Worm (Caenorhabditis elegans) whole organism, late embryonic: ENCODE data around the gene Y43F8B.18.

Experiments
- C38D4.7 ChIP-seq: fragments of 200-800 bp; sonication (Bioruptor generic); optimal IDR thresholded peaks from 2 replicates; lab custom pipeline; 2018; ENCODE audit warnings: mild to moderate bottlenecking, missing genetic modification characterization, moderate library complexity, missing compliant biosample characterization
- F13H6.1 ChIP-seq: sonication (generic microtip); optimal IDR thresholded peaks from 2 replicates; lab custom pipeline; 2016; ENCODE audit warnings: missing genetic modification characterization, missing compliant biosample characterization
- K02D7.2 ChIP-seq: sonication (generic microtip); optimal IDR thresholded peaks from 2 replicates; lab custom pipeline; 2017; ENCODE audit warnings: mild to moderate bottlenecking, missing genetic modification characterization, missing compliant biosample characterization
- K09A11.1 ChIP-seq: sonication (generic microtip); optimal IDR thresholded peaks from 2 replicates; lab custom pipeline; 2017; ENCODE audit warnings: antibody characterized with exemption, mild to moderate bottlenecking, missing genetic modification characterization, missing compliant biosample characterization; ENCODE audit not compliant: insufficient read depth
- ahr-1 ChIP-seq: sonication (generic microtip); optimal IDR thresholded peaks from 2 replicates; lab custom pipeline; 2016; ENCODE audit warnings: missing genetic modification characterization, missing compliant biosample characterization
- ama-1 ChIP-seq: fragments of 150-350 bp; optimal IDR thresholded peaks from 2 replicates; lab custom pipeline; 2014
- ceh-14 ChIP-seq: sonication (generic microtip); optimal IDR thresholded peaks from 2 replicates; lab custom pipeline; 2016; ENCODE audit warnings: missing genotype, missing genetic modification characterization, missing compliant biosample characterization
- ceh-22 ChIP-seq: sonication (generic microtip); optimal IDR thresholded peaks from 2 replicates; lab custom pipeline; 2017; ENCODE audit warnings: missing biosample characterization, missing genetic modification characterization
- ceh-24 ChIP-seq: sonication (generic microtip); optimal IDR thresholded peaks from 2 replicates; lab custom pipeline; 2016; ENCODE audit warnings: mild to moderate bottlenecking, missing genetic modification characterization, missing compliant biosample characterization
- ceh-30 ChIP-seq: fragments of 150-350 bp; optimal IDR thresholded peaks from 2 replicates; lab custom pipeline; 2014; ENCODE audit warnings: missing biosample characterization, missing genetic modification characterization
- ceh-6 ChIP-seq: fragments of 200-800 bp; sonication (Bioruptor generic); optimal IDR thresholded peaks from 2 replicates; lab custom pipeline; 2018; ENCODE audit warnings: mild to moderate bottlenecking, missing genetic modification characterization, missing compliant biosample characterization
- elt-2 ChIP-seq: sonication (generic microtip); optimal IDR thresholded peaks from 2 replicates; lab custom pipeline; 2016; ENCODE audit warnings: missing genetic modification reagents, missing genetic modification characterization, missing compliant biosample characterization
- elt-4 ChIP-seq: sonication (generic microtip); optimal IDR thresholded peaks from 2 replicates; lab custom pipeline; 2016; ENCODE audit warnings: missing genetic modification characterization, missing compliant biosample characterization
- ets-4 ChIP-seq: sonication (generic microtip); optimal IDR thresholded peaks from 2 replicates; lab custom pipeline; 2016; ENCODE audit warnings: missing genetic modification characterization, missing compliant biosample characterization
- fkh-10 ChIP-seq: fragments of 150-350 bp; optimal IDR thresholded peaks from 2 replicates; lab custom pipeline; 2014; ENCODE audit warnings: missing biosample characterization, missing genetic modification reagents, missing genetic modification characterization
- gmeb-2 ChIP-seq: sonication (generic microtip); optimal IDR thresholded peaks from 2 replicates; lab custom pipeline; 2016; ENCODE audit warnings: missing genetic modification characterization, inconsistent platforms, missing compliant biosample characterization
- hlh-6 ChIP-seq: sonication (generic microtip); optimal IDR thresholded peaks from 2 replicates; lab custom pipeline; 2016; ENCODE audit warnings: missing genotype, missing genetic modification characterization, missing compliant biosample characterization
- hlh-8 ChIP-seq: sonication (generic microtip); optimal IDR thresholded peaks from 2 replicates; lab custom pipeline; 2016; ENCODE audit warnings: missing genotype, missing genetic modification characterization, missing compliant biosample characterization
- lim-6 ChIP-seq: sonication (generic microtip); optimal IDR thresholded peaks from 2 replicates; lab custom pipeline; 2016; ENCODE audit warnings: missing genetic modification characterization, missing compliant biosample characterization
- lin-11 ChIP-seq: fragments of 200-800 bp; sonication (Bioruptor generic); optimal IDR thresholded peaks from 2 replicates; lab custom pipeline; 2018; ENCODE audit warnings: mild to moderate bottlenecking, missing genetic modification characterization, missing compliant biosample characterization
- mec-3 ChIP-seq: sonication (generic microtip); optimal IDR thresholded peaks from 2 replicates; lab custom pipeline; 2016; ENCODE audit warnings: borderline replicate concordance, missing genetic modification characterization, missing compliant biosample characterization
- nfya-1 ChIP-seq: sonication (generic microtip); optimal IDR thresholded peaks from 2 replicates; lab custom pipeline; 2017; ENCODE audit warnings: missing genetic modification characterization, mild to moderate bottlenecking, missing compliant biosample characterization, antibody characterized with exemption, moderate library complexity
- nhr-232 ChIP-seq: sonication (generic microtip); optimal IDR thresholded peaks from 2 replicates; lab custom pipeline; 2016; ENCODE audit warnings: missing genetic modification characterization, missing compliant biosample characterization
- npax-4 ChIP-seq: sonication (generic microtip); optimal IDR thresholded peaks from 2 replicates; lab custom pipeline; 2016; ENCODE audit warnings: missing genetic modification characterization, missing compliant biosample characterization
- pag-3 ChIP-seq: sonication (generic microtip); optimal IDR thresholded peaks from 2 replicates; lab custom pipeline; 2016; ENCODE audit warnings: missing compliant biosample characterization, missing genetic modification characterization, borderline replicate concordance
- pat-9 ChIP-seq: fragments of 200-800 bp; sonication (Bioruptor generic); optimal IDR thresholded peaks from 2 replicates; lab custom pipeline; 2018; ENCODE audit warnings: mild to moderate bottlenecking, missing genetic modification characterization, moderate library complexity, missing compliant biosample characterization
- pha-2 ChIP-seq: sonication (generic microtip); optimal IDR thresholded peaks from 2 replicates; lab custom pipeline; 2017; ENCODE audit warnings: mild to moderate bottlenecking, missing genetic modification characterization, missing compliant biosample characterization
- pqm-1 ChIP-seq: sonication (generic microtip); optimal IDR thresholded peaks from 2 replicates; lab custom pipeline; 2016; ENCODE audit warnings: missing genetic modification characterization, missing compliant biosample characterization
- rnt-1 ChIP-seq: sonication (generic microtip); optimal IDR thresholded peaks from 2 replicates; lab custom pipeline; 2016; ENCODE audit warnings: missing genetic modification characterization, missing compliant biosample characterization
- sdc-2 ChIP-seq: sonication (generic microtip); optimal IDR thresholded peaks from 2 replicates; lab custom pipeline; 2016; ENCODE audit warnings: missing genotype, missing genetic modification characterization, missing compliant biosample characterization
- sox-2 ChIP-seq: fragments of 200-800 bp; sonication (Bioruptor generic); IDR thresholded peaks from 2 replicates; pipeline ENCODE4 v1.3.6; 2022; ENCODE audit warnings: missing genetic modification reagents, missing genetic modification characterization, missing compliant biosample characterization
- sox-4 ChIP-seq: sonication (generic microtip); optimal IDR thresholded peaks from 2 replicates; lab custom pipeline; 2017; ENCODE audit warnings: mild to moderate bottlenecking, missing genetic modification characterization, inconsistent platforms, missing compliant biosample characterization
- unc-3 ChIP-seq, 2 experiments: fragments of 200-800 bp in 1 of 2; sonication (Bioruptor generic) in 1 of 2; sonication (generic microtip) in 1 of 2; conservative IDR thresholded peaks in 1 of 2; optimal IDR thresholded peaks in 1 of 2; 2 replicates each; pipeline versions ENCODE4 v1.3.6 to Lab custom; 2016 to 2022; ENCODE audit warnings: missing compliant biosample characterization in 2 of 2, missing genetic modification characterization in 2 of 2, missing genetic modification reagents in 1 of 2
- unc-55 ChIP-seq: sonication (generic microtip); optimal IDR thresholded peaks from 2 replicates; lab custom pipeline; 2017; ENCODE audit warnings: missing biosample characterization, missing genetic modification reagents, missing genetic modification characterization

Y43F8B.18 gene

DNA sequence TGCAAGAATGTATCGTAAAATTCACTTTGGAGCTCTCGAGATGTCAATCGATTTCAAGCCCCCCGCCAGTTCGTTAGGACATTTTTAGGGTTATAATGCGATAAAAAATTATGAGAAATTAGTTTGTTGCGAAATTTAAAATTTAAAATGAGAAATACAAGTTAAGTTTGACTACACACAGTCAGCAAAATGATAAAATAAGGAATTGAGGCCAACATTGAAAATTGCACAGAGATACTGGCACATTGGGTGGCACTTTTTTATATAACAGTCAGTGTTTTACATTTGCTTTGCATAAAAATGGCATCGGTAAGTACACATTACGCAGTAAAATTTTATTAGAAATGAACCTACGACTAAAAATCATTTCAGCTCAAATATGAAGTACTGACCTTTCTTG, 17.7 kb upstream of the Y43F8B.18 start, which contains the start of gene Y43F8B.12:
Y43F8B.12 (plus strand) TSS at position 301 of the 400 bp plus-strand sequence.
- TF ChIP-seq unc-3 (GFP tag; conservative IDR thresholded peaks at IDR 0.05; lab: Robert Waterston, UW) = no peak
- TF ChIP-seq unc-3 (tag; optimal IDR thresholded peaks at IDR 0.05; lab: Kevin White, UChicago) = no peak
- no peak for TF ChIP-seq ceh-30
- TF ChIP-seq nfya-1 (tag; lab: Kevin White, UChicago) = no peak
- TF ChIP-seq nhr-232 (tag; lab: Kevin White, UChicago) = no peak
- no peak for TF ChIP-seq ama-1 (lab: Kevin White, UChicago)
- no peak for TF ChIP-seq ets-4 (tag; lab: Kevin White, UChicago)
- TF ChIP-seq F13H6.1 (tag; lab: Kevin White, UChicago) = no peak
- no peak for TF ChIP-seq pqm-1 (tag; lab: Kevin White, UChicago)
- no peak for TF ChIP-seq ceh-22 (tag; lab: Kevin White, UChicago)
- no peak for TF ChIP-seq sox-4 (tag; lab: Kevin White, UChicago)
- no peak for TF ChIP-seq ahr-1
- TF ChIP-seq C38D4.7 = no peak
- no peak for TF ChIP-seq pat-9 (tag; lab: Kevin White, UChicago)
- no peak for TF ChIP-seq pha-2

DNA sequence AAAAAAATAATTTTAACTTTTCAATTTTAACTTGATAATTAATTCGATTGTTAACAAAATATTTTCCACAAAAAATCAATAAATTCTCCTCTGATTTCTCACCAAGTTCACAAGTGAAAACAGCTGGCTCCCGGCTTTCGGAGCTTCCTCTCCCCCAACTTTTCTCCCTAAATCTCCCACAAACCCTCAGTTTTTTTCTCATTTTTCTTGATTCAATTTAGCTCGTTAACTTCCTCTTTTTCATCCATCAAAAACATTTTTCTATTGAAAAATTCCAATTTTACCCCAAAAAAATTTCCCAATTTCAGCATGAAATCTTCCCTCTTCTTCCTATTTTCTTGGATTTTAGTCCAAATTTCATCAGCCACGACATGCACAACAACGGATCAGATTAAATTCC, 15.4 kb upstream of the Y43F8B.18 start, which contains the start of gene Y43F8B.11:
Y43F8B.11 (plus strand) TSS at position 301 of the 400 bp plus-strand sequence.
- TF ChIP-seq ceh-24 (tag; lab: Kevin White, UChicago) (no peak), hlh-6 (tag; lab: Kevin White, UChicago) (no peak), unc-55 (GFP tag; lab: Kevin White, UChicago) (no peak), ceh-22 (tag; lab: Kevin White, UChicago) (no peak), sox-4 (tag; lab: Kevin White, UChicago) (no peak)

DNA sequence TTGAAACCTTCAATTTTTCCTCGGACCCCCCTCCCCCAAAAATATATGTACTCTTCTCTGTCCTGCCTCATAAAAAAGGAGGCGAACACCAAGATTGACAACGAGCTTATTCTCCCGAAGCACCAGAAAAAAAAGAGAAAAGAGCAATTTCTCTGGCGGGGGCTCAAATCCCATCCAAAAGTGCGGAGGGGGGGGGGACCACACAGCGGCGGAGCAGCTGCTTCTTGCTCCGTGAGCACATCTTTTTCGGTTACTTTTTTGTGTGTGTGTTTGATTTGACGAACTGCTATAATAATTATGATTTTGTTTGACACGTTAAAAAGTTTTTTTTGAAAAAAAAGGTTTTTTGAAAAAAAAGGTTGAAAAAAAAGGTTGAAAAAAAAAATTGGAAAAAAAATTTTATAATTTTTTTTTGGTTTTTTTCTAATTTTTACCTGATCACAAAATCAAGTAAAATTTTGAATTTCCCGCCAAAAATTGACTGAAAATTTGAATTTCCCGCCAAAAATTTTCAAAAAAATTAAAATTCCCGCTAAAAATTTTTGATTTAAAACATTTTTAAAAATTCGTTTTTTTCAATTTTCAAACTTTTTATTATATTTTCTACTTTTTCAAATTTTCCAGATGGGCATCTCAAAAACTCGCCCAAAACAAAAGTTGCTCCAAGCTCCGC, 11.8 kb upstream of the Y43F8B.18 start, which contains the start of gene Y43F8B.10:
Y43F8B.10 (plus strand) TSS at position 623 of the 673 bp plus-strand sequence.
- no peak for TF ChIP-seq npax-4 (tag; lab: Kevin White, UChicago)
- no peak for TF ChIP-seq pag-3 (tag; lab: Kevin White, UChicago)
- TF ChIP-seq gmeb-2 = no peak
- TF ChIP-seq fkh-10 (GFP tag; lab: Kevin White, UChicago) = no peak
- no peak for TF ChIP-seq ceh-30
- no peak for TF ChIP-seq elt-2 (tag; lab: Kevin White, UChicago)
- no peak for TF ChIP-seq sox-2
- no peak for TF ChIP-seq ceh-14

DNA sequence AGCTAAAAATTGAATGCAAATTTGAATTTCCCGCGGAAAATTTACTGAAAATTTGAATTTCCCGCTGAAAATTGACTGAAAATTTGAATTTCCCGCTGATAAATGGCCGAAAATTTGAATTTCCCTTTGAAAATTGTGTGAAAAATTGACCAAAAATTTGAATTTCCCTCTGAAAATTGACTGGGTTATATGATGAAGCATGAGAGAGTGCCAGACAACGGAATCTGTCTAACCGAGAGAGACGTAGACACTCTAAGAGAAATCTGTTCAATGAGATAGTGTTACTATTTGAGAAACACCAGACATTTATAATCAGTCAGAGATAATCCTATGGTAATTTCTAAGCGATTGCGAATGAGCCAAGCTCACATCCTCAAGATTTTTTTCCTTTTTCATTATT, 8.5 kb upstream of the Y43F8B.18 start:
- TF ChIP-seq lin-11 (tag; lab: Kevin White, UChicago) = no peak
- no peak for TF ChIP-seq rnt-1 (tag; lab: Kevin White, UChicago)
- no peak for TF ChIP-seq mec-3
- TF ChIP-seq K09A11.1 = no peak
- no peak for TF ChIP-seq sdc-2
- TF ChIP-seq ahr-1 = no peak
- TF ChIP-seq ceh-6 = no peak
- TF ChIP-seq unc-3 (GFP tag; conservative IDR thresholded peaks at IDR 0.05; lab: Robert Waterston, UW) = no peak
- TF ChIP-seq unc-3 (tag; optimal IDR thresholded peaks at IDR 0.05; lab: Kevin White, UChicago) = no peak
- no peak for TF ChIP-seq lim-6 (tag; lab: Kevin White, UChicago)
- TF ChIP-seq K02D7.2 (tag; lab: Kevin White, UChicago) = no peak
- no peak for TF ChIP-seq nhr-232 (tag; lab: Kevin White, UChicago)
- TF ChIP-seq elt-4 = no peak
- TF ChIP-seq hlh-8 (tag; lab: Kevin White, UChicago) = no peak
- TF ChIP-seq, all 69 proteins: peak for 0
